Worm (Caenorhabditis elegans): ENCODE measurements around the gene bath-28.
"Not testable (repeated sequence)": the region's sequence is repeated elsewhere in the genome, so short reads cannot be mapped to it uniquely, and the experiment has no call there.

ce11 chrII:3309963-3310362 lies 34.8 kb downstream of the bath-28 start:
- not testable (repeated sequence) for TF ChIP-seq ceh-44 (GFP tag; IDR thresholded peaks at IDR 0.05); snpc-4 (tag; optimal IDR thresholded peaks at IDR 0.05); lin-13 (GFP tag; optimal IDR thresholded peaks at IDR 0.05); aly-2 (tag; optimal IDR thresholded peaks at IDR 0.05); unc-39 (tag; optimal IDR thresholded peaks at IDR 0.05); dpl-1 (GFP tag; optimal IDR thresholded peaks at IDR 0.05)
